Worm (Caenorhabditis elegans): ENCODE data around the gene mdt-27.

- no peak for TF ChIP-seq unc-86 (tag; optimal IDR thresholded peaks at IDR 0.05)
- no peak for TF ChIP-seq skn-1 (tag; optimal IDR thresholded peaks at IDR 0.05)
- no peak for TF ChIP-seq ceh-82 (tag; optimal IDR thresholded peaks at IDR 0.05)
- no peak for TF ChIP-seq fkh-10 (GFP tag; optimal IDR thresholded peaks at IDR 0.05)
- TF ChIP-seq jun-1 (tag; optimal IDR thresholded peaks at IDR 0.05): no peak
- no peak for TF ChIP-seq nhr-76 (tag; optimal IDR thresholded peaks at IDR 0.05)
- no peak for TF ChIP-seq rnt-1 (tag; optimal IDR thresholded peaks at IDR 0.05)
- TF ChIP-seq elt-2 (tag; optimal IDR thresholded peaks at IDR 0.05): peak; percentile 72
- TF ChIP-seq lin-14 (GFP tag; optimal IDR thresholded peaks at IDR 0.05): peak; percentile 37
- TF ChIP-seq nhr-84 (tag; optimal IDR thresholded peaks at IDR 0.05): no peak
- no peak for TF ChIP-seq mdl-1 (tag; optimal IDR thresholded peaks at IDR 0.05)
- no peak for TF ChIP-seq ama-1 (optimal IDR thresholded peaks at IDR 0.05)
- no peak for TF ChIP-seq pqm-1 (tag; optimal IDR thresholded peaks at IDR 0.05)
- TF ChIP-seq alr-1 (tag; optimal IDR thresholded peaks at IDR 0.05; ENCODE audit: borderline replicate concordance): no peak
These were observed 42.0 kb upstream of the mdt-27 start for ce11 chrV:9255480-9255879.
